Worm (Caenorhabditis elegans) whole organism, mixed stage, embryonic: ENCODE data around the gene Y57G11C.20.
"Not testable (repeated sequence)": the region's sequence is repeated elsewhere in the genome, so short reads cannot be mapped to it uniquely, and the experiment has no call there.

Source experiments
- elt-1 ChIP-seq: sonication (generic microtip); optimal IDR thresholded peaks from 2 replicates; lab custom pipeline; 2017; ENCODE audit warnings: missing genetic modification characterization, mild to moderate bottlenecking, missing compliant biosample characterization, antibody characterized with exemption, moderate library complexity, borderline replicate concordance; ENCODE audit not compliant: insufficient read depth
- elt-3 ChIP-seq: fragments of 150-350 bp; optimal IDR thresholded peaks from 2 replicates; lab custom pipeline; 2014; ENCODE audit warnings: missing biosample characterization, missing genetic modification characterization
- lin-32 ChIP-seq: fragments of 200-800 bp; sonication (Bioruptor generic); optimal IDR thresholded peaks from 2 replicates; lab custom pipeline; 2018; ENCODE audit warnings: mild to moderate bottlenecking, missing genetic modification characterization, missing compliant biosample characterization
- nhr-12 ChIP-seq: fragments of 150-350 bp; optimal IDR thresholded peaks from 2 replicates; lab custom pipeline; 2014; ENCODE audit warnings: missing biosample characterization, missing genetic modification characterization

DNA sequence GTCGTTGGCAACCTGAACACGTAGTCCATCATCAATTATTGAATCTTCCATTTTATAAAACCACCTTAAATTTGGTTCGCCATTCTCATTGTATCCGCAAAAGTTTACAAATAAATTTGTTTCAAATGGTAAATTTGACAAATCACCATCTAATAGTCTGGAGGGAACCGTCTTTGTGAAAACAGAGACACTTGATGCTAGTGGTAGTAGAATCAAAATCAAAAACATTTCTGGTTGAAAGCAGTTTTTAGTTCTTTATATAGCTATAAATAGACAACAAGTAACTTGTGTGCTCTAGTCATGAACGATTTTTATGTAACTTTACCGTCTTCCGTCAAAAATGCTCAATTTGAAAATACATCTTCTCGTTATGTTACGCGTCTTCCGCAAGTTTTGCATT lies at the start of gene Y57G11C.20:
- TF ChIP-seq elt-1 (tag; lab: Kevin White, UChicago); elt-3 (tag; lab: Kevin White, UChicago); lin-32 (GFP tag; lab: Kevin White, UChicago); nhr-12 (tag; lab: Kevin White, UChicago): not testable (repeated sequence)
